Worm (Caenorhabditis elegans) whole organism, L2 larva: ENCODE data around the gene srab-17.

Experiments used
- C34F6.9 ChIP-seq: fragments of 150-350 bp; optimal IDR thresholded peaks from 2 replicates; lab custom pipeline; 2014; ENCODE audit warnings: missing biosample characterization, missing genetic modification characterization
- F13H6.1 ChIP-seq: sonication (generic microtip); optimal IDR thresholded peaks from 2 replicates; lab custom pipeline; 2016; ENCODE audit warnings: missing genetic modification characterization, missing compliant biosample characterization
- Y55F3AM.14 ChIP-seq: fragments of 200-800 bp; sonication (Bioruptor generic); optimal IDR thresholded peaks from 2 replicates; lab custom pipeline; 2018; ENCODE audit warnings: mild to moderate bottlenecking, missing genetic modification characterization, missing compliant biosample characterization
- ZK546.5 ChIP-seq: sonication (generic microtip); optimal IDR thresholded peaks from 2 replicates; lab custom pipeline; 2017; ENCODE audit warnings: missing biosample characterization, missing genetic modification characterization
- aly-2 ChIP-seq: fragments of 150-350 bp; optimal IDR thresholded peaks from 2 replicates; lab custom pipeline; 2014; ENCODE audit warnings: missing biosample characterization, missing genetic modification characterization
- ceh-16 ChIP-seq: fragments of 150-350 bp; optimal IDR thresholded peaks from 2 replicates; lab custom pipeline; 2014; ENCODE audit warnings: missing biosample characterization, missing genetic modification characterization
- ceh-82 ChIP-seq: fragments of 150-350 bp; optimal IDR thresholded peaks from 2 replicates; lab custom pipeline; 2014; ENCODE audit warnings: missing biosample characterization, missing genetic modification characterization
- crh-2 ChIP-seq: sonication (generic microtip); optimal IDR thresholded peaks from 2 replicates; lab custom pipeline; 2017; ENCODE audit warnings: missing biosample characterization, missing genetic modification characterization
- elt-1 ChIP-seq: fragments of 150-350 bp; optimal IDR thresholded peaks from 2 replicates; lab custom pipeline; 2014; ENCODE audit warnings: missing biosample characterization, missing genetic modification characterization
- elt-3 ChIP-seq: sonication (generic microtip); optimal IDR thresholded peaks from 2 replicates; lab custom pipeline; 2017; ENCODE audit warnings: missing biosample characterization, missing genetic modification characterization
- fos-1 ChIP-seq: fragments of 150-350 bp; optimal IDR thresholded peaks from 2 replicates; lab custom pipeline; 2014; ENCODE audit warnings: missing biosample characterization, missing genetic modification characterization
- gmeb-1 ChIP-seq: fragments of 150-350 bp; optimal IDR thresholded peaks from 2 replicates; lab custom pipeline; 2014; ENCODE audit warnings: missing biosample characterization, missing genetic modification characterization
- lin-13 ChIP-seq: fragments of 150-350 bp; optimal IDR thresholded peaks from 2 replicates; lab custom pipeline; 2014; ENCODE audit warnings: missing biosample characterization, missing genetic modification reagents, missing genetic modification characterization
- lsy-2 ChIP-seq, 2 experiments: fragments of 150-350 bp in 1 of 2; sonication (generic microtip) in 1 of 2; optimal IDR thresholded peaks; 2 replicates each; lab custom pipeline; 2014 to 2017; ENCODE audit warnings: missing biosample characterization in 2 of 2, missing genetic modification characterization in 2 of 2
- mab-5 ChIP-seq: fragments of 150-350 bp; optimal IDR thresholded peaks from 2 replicates; lab custom pipeline; 2014; ENCODE audit warnings: missing biosample characterization, missing genetic modification characterization
- mbf-1 ChIP-seq: sonication (generic microtip); optimal IDR thresholded peaks from 2 replicates; lab custom pipeline; 2017; ENCODE audit warnings: missing biosample characterization, missing genetic modification characterization
- mdl-1 ChIP-seq, 2 experiments: fragments of 150-350 bp in 1 of 2; sonication (generic microtip) in 1 of 2; optimal IDR thresholded peaks; 2 replicates each; lab custom pipeline; 2017; ENCODE audit warnings: missing biosample characterization in 2 of 2, missing genetic modification characterization in 2 of 2
- nhr-10 ChIP-seq: sonication (generic microtip); optimal IDR thresholded peaks from 2 replicates; lab custom pipeline; 2017; ENCODE audit warnings: missing biosample characterization, missing genetic modification characterization
- nhr-12 ChIP-seq: fragments of 150-350 bp; optimal IDR thresholded peaks from 2 replicates; lab custom pipeline; 2014; ENCODE audit warnings: missing biosample characterization, missing genetic modification characterization
- nhr-129 ChIP-seq: fragments of 150-350 bp; optimal IDR thresholded peaks from 2 replicates; lab custom pipeline; 2014; ENCODE audit warnings: missing biosample characterization, missing genetic modification characterization
- nhr-21 ChIP-seq: fragments of 150-350 bp; optimal IDR thresholded peaks from 2 replicates; lab custom pipeline; 2014; ENCODE audit warnings: missing biosample characterization, missing genetic modification characterization
- nhr-237 ChIP-seq: fragments of 150-350 bp; optimal IDR thresholded peaks from 2 replicates; lab custom pipeline; 2014; ENCODE audit warnings: missing biosample characterization, missing genetic modification characterization
- nhr-25 ChIP-seq: fragments of 150-350 bp; sonication (generic microtip); optimal IDR thresholded peaks from 3 replicates; lab custom pipeline; 2014; ENCODE audit warnings: missing biosample characterization, missing genetic modification characterization
- sem-4 ChIP-seq: fragments of 150-350 bp; optimal IDR thresholded peaks from 2 replicates; lab custom pipeline; 2014; ENCODE audit warnings: missing biosample characterization, missing genetic modification reagents, missing genetic modification characterization
- sma-3 ChIP-seq: sonication (generic microtip); optimal IDR thresholded peaks from 2 replicates; lab custom pipeline; 2016; ENCODE audit warnings: missing genetic modification reagents, missing genetic modification characterization, missing compliant biosample characterization
- sma-9 ChIP-seq, 2 experiments: fragments of 150-350 bp in 1 of 2; sonication (generic microtip) in 1 of 2; optimal IDR thresholded peaks; 2 replicates each; lab custom pipeline; 2014 to 2016; ENCODE audit warnings: missing genetic modification characterization in 2 of 2, mild to moderate bottlenecking in 1 of 2, missing biosample characterization in 1 of 2, missing compliant biosample characterization in 1 of 2, missing genetic modification reagents in 1 of 2, moderate library complexity in 1 of 2
- snpc-4 ChIP-seq: fragments of 150-350 bp; optimal IDR thresholded peaks from 2 replicates; lab custom pipeline; 2014; ENCODE audit warnings: missing biosample characterization, missing genetic modification characterization
- unc-55 ChIP-seq: fragments of 150-350 bp; sonication (generic microtip); optimal IDR thresholded peaks from 3 replicates; lab custom pipeline; 2014; ENCODE audit warnings: missing biosample characterization, missing genetic modification reagents, missing genetic modification characterization
- unc-62 ChIP-seq: fragments of 150-350 bp; optimal IDR thresholded peaks from 2 replicates; lab custom pipeline; 2014; ENCODE audit warnings: missing biosample characterization, missing genetic modification reagents, missing genetic modification characterization
- ztf-1 ChIP-seq: fragments of 200-800 bp; sonication (Bioruptor generic); conservative IDR thresholded peaks from 2 replicates; pipeline ENCODE4 v1.3.6; 2022; ENCODE audit warnings: missing genetic modification characterization, missing compliant biosample characterization
- ztf-11 ChIP-seq: sonication (generic microtip); optimal IDR thresholded peaks from 2 replicates; lab custom pipeline; 2017; ENCODE audit warnings: missing biosample characterization, missing genetic modification characterization
- ztf-4 ChIP-seq: fragments of 150-350 bp; optimal IDR thresholded peaks from 2 replicates; lab custom pipeline; 2014; ENCODE audit warnings: missing biosample characterization, missing genetic modification characterization

Gene srab-17

ce11 chrV:9868311-9868710 is at the start of gene srab-17:
srab-17 (minus strand) TSS chrV:9868411.
- TF ChIP-seq ztf-4 (tag; lab: Kevin White, UChicago), result no peak
- no peak for TF ChIP-seq aly-2 (tag; lab: Kevin White, UChicago)
- TF ChIP-seq ZK546.5 (tag; lab: Kevin White, UChicago), result no peak
- TF ChIP-seq sem-4 (tag; lab: Kevin White, UChicago), result no peak
- TF ChIP-seq mab-5 (tag; lab: Kevin White, UChicago), result no peak
- TF ChIP-seq nhr-129 (tag; lab: Kevin White, UChicago), result no peak
- TF ChIP-seq crh-2, result no peak
- TF ChIP-seq elt-3 (tag; lab: Kevin White, UChicago), result no peak
- no peak for TF ChIP-seq ztf-1
- TF ChIP-seq lin-13 (GFP tag; lab: Kevin White, UChicago), result no peak

ce11 chrV:9916665-9917064 is 48.5 kb upstream of the srab-17 start, which contains the start of gene C50H2.4:
C50H2.4 (plus strand) TSS chrV:9916965.
- TF ChIP-seq nhr-25 (no peak), C34F6.9 (tag; lab: Kevin White, UChicago) (no peak), ceh-16 (tag; lab: Kevin White, UChicago) (no peak), ztf-11 (no peak), ceh-82 (tag; lab: Kevin White, UChicago) (no peak), mbf-1 (tag; lab: Kevin White, UChicago) (no peak), Y55F3AM.14 (GFP tag; lab: Kevin White, UChicago) (no peak), nhr-12 (tag; lab: Kevin White, UChicago) (no peak)

ce11 chrV:9915021-9915420 is 46.8 kb upstream of the srab-17 start, which contains the start of gene mec-9:
mec-9 (minus strand) TSS chrV:9915121.
- TF ChIP-seq unc-55 (GFP tag; lab: Kevin White, UChicago) (peak; percentile 73), snpc-4 (tag; lab: Kevin White, UChicago) (no peak)
- TF ChIP-seq, all 48 proteins: peak for 1

ce11 chrV:9913863-9914262 is 45.7 kb upstream of the srab-17 start, which contains the start of gene fipr-10:
fipr-10 (plus strand) TSS chrV:9914163.
- no peak for TF ChIP-seq sma-3 (GFP tag; lab: Kevin White, UChicago)
- no peak for TF ChIP-seq nhr-129 (tag; lab: Kevin White, UChicago)
- TF ChIP-seq F13H6.1, result no peak
- no peak for TF ChIP-seq elt-3 (tag; lab: Kevin White, UChicago)
- no peak for TF ChIP-seq ceh-82 (tag; lab: Kevin White, UChicago)
- TF ChIP-seq mdl-1 (tag; optimal IDR thresholded peaks at IDR 0.05; lab: Kevin White, UChicago), result no peak
- no peak for TF ChIP-seq nhr-10 (tag; lab: Kevin White, UChicago)
- no peak for TF ChIP-seq fos-1 (tag; lab: Kevin White, UChicago)

- TF ChIP-seq gmeb-1, result no peak
Observed at ce11 chrV:9911165-9911564, 43.0 kb upstream of the srab-17 start.

- TF ChIP-seq unc-62 (GFP tag; lab: Kevin White, UChicago) (no peak), nhr-12 (tag; lab: Kevin White, UChicago) (no peak), ZK546.5 (tag; lab: Kevin White, UChicago) (no peak), nhr-21 (tag; lab: Kevin White, UChicago) (no peak), elt-1 (tag; lab: Kevin White, UChicago) (no peak), lsy-2 (tag; optimal IDR thresholded peaks at IDR 0.05; lab: Kevin White, UChicago) (no peak), nhr-237 (tag; lab: Kevin White, UChicago) (no peak), sma-9 (GFP tag; optimal IDR thresholded peaks at IDR 0.05; lab: Kevin White, UChicago) (no peak), sma-9 (tag; optimal IDR thresholded peaks at IDR 0.05; lab: Kevin White, UChicago) (no peak)
Observed at ce11 chrV:9909624-9910023, 41.4 kb upstream of the srab-17 start.
